Fruit fly (Drosophila melanogaster): ENCODE measurements around the gene Mtr3.
A peak's percentile ranks its signal among the peaks of the same experiment; 100 is the strongest.

The Mtr3 gene

DNA sequence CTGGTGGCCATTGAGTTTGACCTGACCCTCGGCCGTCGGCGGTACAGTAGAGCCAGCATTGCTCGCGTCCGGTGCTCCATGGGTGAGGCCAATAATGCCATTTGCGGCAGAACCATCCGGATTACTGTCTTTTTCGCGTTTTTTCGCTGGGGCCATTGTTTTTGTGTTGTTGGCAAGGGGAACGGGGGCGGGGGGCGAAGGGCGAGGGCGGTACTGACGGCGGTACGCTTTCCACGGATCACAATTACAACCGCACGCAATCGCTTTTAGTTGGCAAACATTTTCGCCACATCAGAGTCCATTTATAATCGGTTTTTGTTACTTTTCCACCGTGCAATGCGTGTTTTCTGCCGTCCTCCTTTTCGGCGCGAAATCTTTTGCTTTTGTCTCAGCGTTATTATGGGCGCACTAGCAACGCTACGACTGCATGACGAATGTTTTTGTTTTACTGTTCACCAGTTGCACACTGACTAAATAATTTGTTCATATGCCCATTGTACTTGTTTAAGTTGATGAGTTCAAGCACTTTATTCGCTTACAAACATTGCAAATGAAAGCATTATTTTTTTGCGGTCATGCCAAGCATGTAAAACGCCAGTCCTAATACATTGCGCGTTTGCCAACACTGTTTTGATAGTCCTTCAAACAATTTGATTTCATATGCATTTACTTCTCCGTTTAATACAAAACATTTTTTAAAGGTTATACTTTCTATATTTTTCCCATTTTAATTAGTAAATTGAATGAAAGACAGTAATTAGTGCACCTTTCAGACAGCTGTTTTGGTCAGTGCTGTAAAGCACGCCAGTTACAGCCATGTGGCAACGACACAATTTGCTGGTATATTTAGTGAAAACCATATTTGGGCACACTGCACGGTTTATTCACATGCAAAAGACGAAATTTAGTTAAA lies 9.6 kb upstream of the Mtr3 start, which contains the start of gene Pfdn6:
Gene Pfdn6, plus strand, starts transcription at position 839 of the 913 bp plus-strand sequence.
- TF ChIP-seq Hr39 (GFP tag; optimal IDR thresholded peaks at IDR 0.05) (peak; percentile 83), CG11294 (GFP tag; IDR thresholded peaks at IDR 0.05) (peak; percentile 55; the same call in 1 of the 2 replicates), CG10669 (GFP tag; optimal IDR thresholded peaks at IDR 0.05) (no peak), Smox (GFP tag; optimal IDR thresholded peaks at IDR 0.05) (no peak), Ets21C (GFP tag; optimal IDR thresholded peaks at IDR 0.05) (peak; percentile 74), CG10631 (GFP tag; optimal IDR thresholded peaks at IDR 0.05) (no peak), Gug (GFP tag; IDR thresholded peaks at IDR 0.05) (no peak), spab (GFP tag; optimal IDR thresholded peaks at IDR 0.05) (no peak), CG6808 (GFP tag; optimal IDR thresholded peaks at IDR 0.05) (no peak), eg (GFP tag; IDR thresholded peaks at IDR 0.05) (peak; percentile 74), Ets96B (tag; optimal IDR thresholded peaks at IDR 0.05) (peak; percentile 27), svp (GFP tag) (no peak), vri (GFP tag; optimal IDR thresholded peaks at IDR 0.05) (no peak), pdm3 (GFP tag; optimal IDR thresholded peaks at IDR 0.05) (no peak), lz (GFP tag; optimal IDR thresholded peaks at IDR 0.05) (peak; percentile 73), CG34406 (GFP tag; optimal IDR thresholded peaks at IDR 0.05) (peak; percentile 16), esn (GFP tag; optimal IDR thresholded peaks at IDR 0.05) (peak; percentile 86), dac (GFP tag; optimal IDR thresholded peaks at IDR 0.05) (no peak), CG6163 (GFP tag; IDR thresholded peaks at IDR 0.05) (peak; percentile 69; the same call in 2 of the 3 replicates), Eip75B (GFP tag; optimal IDR thresholded peaks at IDR 0.05) (no peak), CG3919 (GFP tag; optimal IDR thresholded peaks at IDR 0.05) (no peak), net (GFP tag; optimal IDR thresholded peaks at IDR 0.05) (no peak), fkh (GFP tag; optimal IDR thresholded peaks at IDR 0.05) (no peak), CG15336 (GFP tag; IDR thresholded peaks at IDR 0.05) (peak; percentile 51), CG7368 (GFP tag; optimal IDR thresholded peaks at IDR 0.05) (no peak), Blimp-1 (GFP tag; optimal IDR thresholded peaks at IDR 0.05) (no peak), Hr4 (GFP tag; optimal IDR thresholded peaks at IDR 0.05) (no peak), CG4318 (GFP tag; optimal IDR thresholded peaks at IDR 0.05) (no peak), CG8319 (GFP tag; optimal IDR thresholded peaks at IDR 0.05) (no peak), acj6 (GFP tag; optimal IDR thresholded peaks at IDR 0.05) (no peak), Eip78C (GFP tag) (peak; percentile 86), CG6854 (GFP tag; optimal IDR thresholded peaks at IDR 0.05) (no peak), achi (GFP tag; optimal IDR thresholded peaks at IDR 0.05) (no peak), CG9139 (GFP tag; optimal IDR thresholded peaks at IDR 0.05) (no peak), Eip93F (GFP tag; optimal IDR thresholded peaks at IDR 0.05) (no peak), Sox102F (GFP tag; optimal IDR thresholded peaks at IDR 0.05) (no peak), CG11762 (GFP tag; optimal IDR thresholded peaks at IDR 0.05; ENCODE audit: insufficient read depth) (no peak), CG8119 (GFP tag; IDR thresholded peaks at IDR 0.05) (0 out of 3 replicates have a peak, but pooled peaks have one; percentile 17), CG31627 (GFP tag; optimal IDR thresholded peaks at IDR 0.05) (peak; percentile 78), Sox15 (GFP tag; optimal IDR thresholded peaks at IDR 0.05) (peak; percentile 70), Lpt (GFP tag; optimal IDR thresholded peaks at IDR 0.05) (no peak), CG6792 (GFP tag; optimal IDR thresholded peaks at IDR 0.05) (peak; percentile 36), fd59A (GFP tag; optimal IDR thresholded peaks at IDR 0.05) (no peak), Sox14 (GFP tag; optimal IDR thresholded peaks at IDR 0.05) (peak; percentile 80), Hr38 (GFP tag; optimal IDR thresholded peaks at IDR 0.05) (no peak), CG3032 (tag; optimal IDR thresholded peaks at IDR 0.05) (peak; percentile 62), CG8632 (GFP tag; optimal IDR thresholded peaks at IDR 0.05) (no peak), CG32006 (GFP tag; optimal IDR thresholded peaks at IDR 0.05) (peak; percentile 11), CG1621 (tag; optimal IDR thresholded peaks at IDR 0.05) (no peak), CG16779 (tag; optimal IDR thresholded peaks at IDR 0.05) (no peak), cyc (GFP tag; optimal IDR thresholded peaks at IDR 0.05) (peak; percentile 78)

Measured in whole organism, prepupa.